Fruit fly (Drosophila melanogaster): ENCODE results near the gene LanA.
A peak's percentile ranks its signal among the peaks of the same experiment; 100 is the strongest.

LanA gene

dm6 chr3L:6188995-6189927 is 28.6 kb downstream of the LanA start, which contains the start of the genes D19A and CG7386 (continued):
- TF ChIP-seq Atf-2 (GFP tag; optimal IDR thresholded peaks at IDR 0.05) (peak; percentile 41), Tbp (GFP tag; optimal IDR thresholded peaks at IDR 0.05) (no peak), dpn (GFP tag; optimal IDR thresholded peaks at IDR 0.05) (peak; percentile 33 to 62), Bteb2 (GFP tag; optimal IDR thresholded peaks at IDR 0.05) (peak; percentile 50), seq (GFP tag; IDR thresholded peaks at IDR 0.05) (no peak), CG3838 (GFP tag; optimal IDR thresholded peaks at IDR 0.05) (no peak), Xbp1 (GFP tag; optimal IDR thresholded peaks at IDR 0.05) (peak; percentile 67), pho (GFP tag; optimal IDR thresholded peaks at IDR 0.05) (peak; percentile 38), CG6854 (GFP tag; optimal IDR thresholded peaks at IDR 0.05) (no peak), Dip2 (GFP tag; IDR thresholded peaks at IDR 0.05) (no peak), CkIIα-i1 (GFP tag; IDR thresholded peaks at IDR 0.05) (no peak), NK7.1 (GFP tag; optimal IDR thresholded peaks at IDR 0.05) (no peak), org-1 (GFP tag; optimal IDR thresholded peaks at IDR 0.05) (no peak), CG17912 (GFP tag; optimal IDR thresholded peaks at IDR 0.05) (no peak), CG30431 (GFP tag; optimal IDR thresholded peaks at IDR 0.05) (no peak), CG17612 (GFP tag; IDR thresholded peaks at IDR 0.05) (no peak), CG5953 (GFP tag; IDR thresholded peaks at IDR 0.05) (0 out of 2 replicates have a peak, but pooled peaks have one; percentile 25), abd-A (tag; optimal IDR thresholded peaks at IDR 0.05) (no peak), CG8359 (GFP tag; optimal IDR thresholded peaks at IDR 0.05; ENCODE audit: borderline replicate concordance) (no peak), CG32532 (GFP tag; IDR thresholded peaks at IDR 0.05) (peak; percentile 80), Hr51 (GFP tag; optimal IDR thresholded peaks at IDR 0.05) (peak; percentile 17 to 49), CG33213 (GFP tag; optimal IDR thresholded peaks at IDR 0.05) (peak; percentile 38), Deaf1 (tag; optimal IDR thresholded peaks at IDR 0.05) (no peak), Taf1 (GFP tag; IDR thresholded peaks at IDR 0.05) (peak; percentile 57), sens (GFP tag) (peak; percentile 83), ranshi (GFP tag; IDR thresholded peaks at IDR 0.05) (peak; percentile 53), CG13894 (tag; optimal IDR thresholded peaks at IDR 0.05) (peak; percentile 34), CG9609 (GFP tag; optimal IDR thresholded peaks at IDR 0.05) (peak; percentile 45), CG12769 (tag; optimal IDR thresholded peaks at IDR 0.05) (peak; percentile 15), Vsx1 (GFP tag; optimal IDR thresholded peaks at IDR 0.05) (no peak), Dek (tag; optimal IDR thresholded peaks at IDR 0.05) (peak; percentile 47), Hr3 (GFP tag; optimal IDR thresholded peaks at IDR 0.05) (peak; percentile 34), CG12104 (GFP tag; optimal IDR thresholded peaks at IDR 0.05) (peak; percentile 7), CG10565 (GFP tag; optimal IDR thresholded peaks at IDR 0.05) (no peak), mirr (GFP tag; optimal IDR thresholded peaks at IDR 0.05) (peak; percentile 37), schlank (tag; optimal IDR thresholded peaks at IDR 0.05) (no peak), Poxn (GFP tag; IDR thresholded peaks at IDR 0.05) (no peak), CG4730 (GFP tag; IDR thresholded peaks at IDR 0.05) (peak; percentile 63), NfI (GFP tag; optimal IDR thresholded peaks at IDR 0.05) (peak; percentile 45), CG8388 (GFP tag; optimal IDR thresholded peaks at IDR 0.05) (peak; percentile 30), CG18599 (GFP tag; optimal IDR thresholded peaks at IDR 0.05) (peak; percentile 43), fu2 (GFP tag; optimal IDR thresholded peaks at IDR 0.05) (peak; percentile 9), CG1529 (GFP tag; optimal IDR thresholded peaks at IDR 0.05) (no peak), Drgx (GFP tag; IDR thresholded peaks at IDR 0.05) (peak; percentile 55), jumu (GFP tag; optimal IDR thresholded peaks at IDR 0.05) (peak; percentile 37), chn (GFP tag; optimal IDR thresholded peaks at IDR 0.05) (peak; percentile 64), CG4707 (GFP tag; optimal IDR thresholded peaks at IDR 0.05) (no peak), jing (GFP tag; optimal IDR thresholded peaks at IDR 0.05) (no peak), grn (GFP tag; optimal IDR thresholded peaks at IDR 0.05) (peak; percentile 76)
